Fruit fly (Drosophila melanogaster): Measurements from ENCODE around the gene CG14968.
A peak's percentile ranks its signal among the peaks of the same experiment; 100 is the strongest.

The CG14968 gene

DNA sequence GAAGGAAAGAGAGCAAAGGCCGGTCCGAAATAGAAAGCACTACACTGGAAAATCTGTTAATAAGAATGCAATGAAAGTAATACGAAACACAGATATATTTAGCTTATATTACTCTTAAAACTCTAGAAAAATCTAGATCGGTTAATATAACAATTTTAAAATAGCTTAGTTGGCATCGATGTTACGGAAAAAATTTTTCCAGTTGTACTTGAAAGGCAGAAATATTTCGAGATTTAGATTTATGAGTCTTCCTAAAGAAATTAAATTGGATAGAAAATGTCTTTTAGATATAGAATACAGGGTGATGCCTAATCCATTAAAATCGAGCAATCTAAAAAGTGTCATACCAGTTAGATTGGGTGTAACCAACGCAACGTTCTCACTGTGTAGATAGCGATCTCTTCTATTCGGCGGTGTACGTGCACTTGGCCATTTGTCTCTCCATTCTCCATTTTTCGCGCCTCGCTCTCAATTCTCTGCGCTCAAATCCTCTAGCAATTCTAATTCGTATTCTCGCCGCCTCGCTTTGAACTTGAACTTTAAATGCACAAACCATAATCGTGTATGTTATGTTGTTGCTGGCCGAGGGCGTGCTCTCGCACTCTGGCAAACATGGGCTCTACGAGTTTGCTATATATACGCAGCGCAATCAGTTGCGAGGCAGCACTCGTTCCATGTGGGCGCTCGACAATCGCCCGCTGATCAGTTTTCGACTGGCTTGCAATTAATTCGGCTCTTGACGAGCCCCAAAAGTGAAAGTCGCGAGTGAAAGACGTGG is 52.7 kb downstream of the CG14968 start (continued):
- peak; percentile 96 for TF ChIP-seq CG31441 (GFP tag; IDR thresholded peaks at IDR 0.05)
- peak; percentile 96 for TF ChIP-seq CG7839 (tag; optimal IDR thresholded peaks at IDR 0.05)
- TF ChIP-seq bowl (GFP tag; IDR thresholded peaks at IDR 0.05), result no peak; the same call in 1 of the 2 replicates
- peak; percentile 91 for TF ChIP-seq CG1792 (GFP tag; optimal IDR thresholded peaks at IDR 0.05)
- peak; percentile 95 for TF ChIP-seq mam (GFP tag; optimal IDR thresholded peaks at IDR 0.05)
- peak in 1 of 2 experiments; percentile 92 for TF ChIP-seq Hr78 (GFP tag; optimal IDR thresholded peaks at IDR 0.05)
- TF ChIP-seq HmgD (GFP tag; optimal IDR thresholded peaks at IDR 0.05), result peak; percentile 74
- TF ChIP-seq CG8944 (GFP tag; optimal IDR thresholded peaks at IDR 0.05), result peak; percentile 94
- TF ChIP-seq knrl (GFP tag; IDR thresholded peaks at IDR 0.05; ENCODE audit: partially characterized antibody), result no peak
- TF ChIP-seq CG9727 (GFP tag; optimal IDR thresholded peaks at IDR 0.05), result peak; percentile 98
- no peak; the same call in 1 of the 3 replicates for TF ChIP-seq ase (GFP tag; IDR thresholded peaks at IDR 0.05)
- peak; percentile 87 for TF ChIP-seq al (GFP tag; IDR thresholded peaks at IDR 0.05)
- peak; percentile 72 for TF ChIP-seq ssp (GFP tag; IDR thresholded peaks at IDR 0.05)
- TF ChIP-seq Six4 (GFP tag; optimal IDR thresholded peaks at IDR 0.05), result peak; percentile 94
- TF ChIP-seq slp2 (GFP tag; optimal IDR thresholded peaks at IDR 0.05), result peak; percentile 96
- TF ChIP-seq CG4617 (GFP tag; optimal IDR thresholded peaks at IDR 0.05; ENCODE audit: borderline replicate concordance), result peak; percentile 85
- no peak for TF ChIP-seq cg (GFP tag; optimal IDR thresholded peaks at IDR 0.05)
- TF ChIP-seq ken (GFP tag; IDR thresholded peaks at IDR 0.05), result peak; percentile 71; the same call in 2 of the 3 replicates
- peak; percentile 89 for TF ChIP-seq CG12155 (GFP tag; optimal IDR thresholded peaks at IDR 0.05)
- TF ChIP-seq scrt (GFP tag; optimal IDR thresholded peaks at IDR 0.05), result peak; percentile 80
- 0 out of 2 replicates have a peak, but pooled peaks have one; percentile 36 for TF ChIP-seq Lim3 (GFP tag; IDR thresholded peaks at IDR 0.05)
- peak; percentile 94 for TF ChIP-seq CG15601 (tag; optimal IDR thresholded peaks at IDR 0.05)
- TF ChIP-seq CG9609 (GFP tag; optimal IDR thresholded peaks at IDR 0.05), result peak; percentile 96
- TF ChIP-seq CG8290 (GFP tag; optimal IDR thresholded peaks at IDR 0.05), result peak; percentile 90
- TF ChIP-seq CG8290 (tag; optimal IDR thresholded peaks at IDR 0.05), result peak; percentile 68 to 78
- peak; percentile 85 for TF ChIP-seq Gug (GFP tag; IDR thresholded peaks at IDR 0.05)
- TF ChIP-seq rib (GFP tag; IDR thresholded peaks at IDR 0.05), result no peak; the same call in none of the 2 replicates
- peak; percentile 91 for TF ChIP-seq BtbVII (GFP tag; optimal IDR thresholded peaks at IDR 0.05)
- TF ChIP-seq toy (GFP tag; IDR thresholded peaks at IDR 0.05), result no peak
- TF ChIP-seq D19A (tag; optimal IDR thresholded peaks at IDR 0.05), result peak; percentile 90
- peak; percentile 27; the same call in 1 of the 2 replicates for TF ChIP-seq dan (GFP tag; IDR thresholded peaks at IDR 0.05)
- peak; percentile 96 for TF ChIP-seq Camta (GFP tag; optimal IDR thresholded peaks at IDR 0.05)
- peak; percentile 91 for TF ChIP-seq shn (GFP tag; optimal IDR thresholded peaks at IDR 0.05)
- no peak for TF ChIP-seq pan (optimal IDR thresholded peaks at IDR 0.05)
- TF ChIP-seq pan (GFP tag; optimal IDR thresholded peaks at IDR 0.05 in 1 of 2, IDR thresholded peaks at IDR 0.05 in 1 of 2), result peak in 1 of 2 experiments; percentile 75
- peak; percentile 97 for TF ChIP-seq Atf-2 (GFP tag; optimal IDR thresholded peaks at IDR 0.05)
- peak; percentile 88 for TF ChIP-seq D19B (GFP tag; optimal IDR thresholded peaks at IDR 0.05)
- peak; percentile 97 for TF ChIP-seq CG10543 (GFP tag; optimal IDR thresholded peaks at IDR 0.05)
- peak; percentile 91 for TF ChIP-seq Fer1 (GFP tag; optimal IDR thresholded peaks at IDR 0.05)
- TF ChIP-seq gfzf (GFP tag; optimal IDR thresholded peaks at IDR 0.05), result no peak
- TF ChIP-seq pita (GFP tag; optimal IDR thresholded peaks at IDR 0.05), result no peak
- TF ChIP-seq Hmr (GFP tag; optimal IDR thresholded peaks at IDR 0.05), result peak; percentile 94
- TF ChIP-seq CG8359 (GFP tag; optimal IDR thresholded peaks at IDR 0.05; ENCODE audit: borderline replicate concordance), result peak; percentile 86
- no peak for TF ChIP-seq mld (GFP tag; IDR thresholded peaks at IDR 0.05; ENCODE audit: partially characterized antibody)
- peak; percentile 97 for TF ChIP-seq CG1529 (GFP tag; optimal IDR thresholded peaks at IDR 0.05)
- TF ChIP-seq CkIIα-i1 (GFP tag; IDR thresholded peaks at IDR 0.05), result no peak
- TF ChIP-seq trem (tag; optimal IDR thresholded peaks at IDR 0.05), result peak; percentile 89
- TF ChIP-seq CG6272 (GFP tag; IDR thresholded peaks at IDR 0.05), result peak; percentile 78
- peak; percentile 93 for TF ChIP-seq twi (tag; optimal IDR thresholded peaks at IDR 0.05)
- peak; percentile 84 for TF ChIP-seq da (GFP tag; optimal IDR thresholded peaks at IDR 0.05)

Data from whole organism, embryonic.